Fruit fly (Drosophila melanogaster) whole organism, prepupa: ENCODE results near the gene Sur.

Experiments used
- Blimp-1 ChIP-seq: fragments of 200-800 bp; sonication (Bioruptor generic); optimal IDR thresholded peaks from 3 replicates; lab custom pipeline; 2017; ENCODE audit warnings: missing biosample characterization, missing genetic modification characterization, mild to moderate bottlenecking, moderate library complexity, missing genetic modification reagents
- CG11294 ChIP-seq: fragments of 200-800 bp; sonication (Bioruptor generic); IDR thresholded peaks from 2 replicates; pipeline ENCODE4 v1.3.6; 2022; ENCODE audit warnings: missing biosample characterization, missing genetic modification characterization
- CG11762 ChIP-seq: fragments of 200-800 bp; sonication (Bioruptor generic); optimal IDR thresholded peaks from 3 replicates; lab custom pipeline; 2016; ENCODE audit warnings: missing biosample characterization, missing genetic modification characterization; ENCODE audit not compliant: insufficient read depth
- CG1621 ChIP-seq: fragments of 200-800 bp; sonication (Bioruptor generic); optimal IDR thresholded peaks from 3 replicates; lab custom pipeline; 2018; ENCODE audit warnings: missing biosample characterization, mild to moderate bottlenecking, missing genetic modification characterization
- CG3032 ChIP-seq: fragments of 200-800 bp; optimal IDR thresholded peaks from 2 replicates; lab custom pipeline; 2019; ENCODE audit warnings: missing biosample characterization, mild to moderate bottlenecking, missing genetic modification characterization, moderate library complexity
- CG31627 ChIP-seq: fragments of 200-800 bp; sonication (Bioruptor generic); optimal IDR thresholded peaks from 3 replicates; lab custom pipeline; 2016; ENCODE audit warnings: missing biosample characterization, missing genetic modification characterization
- CG3919 ChIP-seq: fragments of 200-800 bp; sonication (Bioruptor generic); optimal IDR thresholded peaks from 3 replicates; lab custom pipeline; 2016; ENCODE audit warnings: missing biosample characterization, missing genetic modification characterization
- CG4318 ChIP-seq: fragments of 200-800 bp; sonication (Bioruptor generic); optimal IDR thresholded peaks from 3 replicates; lab custom pipeline; 2017; ENCODE audit warnings: missing biosample characterization, mild to moderate bottlenecking, missing genetic modification characterization
- CG6163 ChIP-seq: fragments of 200-800 bp; sonication (Bioruptor generic); IDR thresholded peaks from 3 replicates; pipeline ENCODE4 v1.3.6; 2022; ENCODE audit warnings: missing biosample characterization, missing genetic modification characterization
- CG6276 ChIP-seq: fragments of 200-800 bp; sonication (Bioruptor generic); optimal IDR thresholded peaks from 2 replicates; lab custom pipeline; 2017; ENCODE audit warnings: missing biosample characterization, mild to moderate bottlenecking, missing genetic modification characterization
- CG6792 ChIP-seq: fragments of 200-800 bp; sonication (Bioruptor generic); optimal IDR thresholded peaks from 3 replicates; lab custom pipeline; 2016; ENCODE audit warnings: missing biosample characterization, missing genetic modification characterization
- CG6854 ChIP-seq: fragments of 200-800 bp; sonication (Bioruptor generic); optimal IDR thresholded peaks from 2 replicates; lab custom pipeline; 2017; ENCODE audit warnings: missing biosample characterization, mild to moderate bottlenecking, missing genetic modification characterization
- CG7368 ChIP-seq: fragments of 200-800 bp; sonication (Bioruptor generic); optimal IDR thresholded peaks from 3 replicates; lab custom pipeline; 2016; ENCODE audit warnings: missing biosample characterization, missing genetic modification characterization
- CG8319 ChIP-seq: fragments of 200-800 bp; sonication (Bioruptor generic); optimal IDR thresholded peaks from 3 replicates; lab custom pipeline; 2016; ENCODE audit warnings: missing biosample characterization, missing genetic modification characterization
- CG8632 ChIP-seq: fragments of 200-800 bp; sonication (Bioruptor generic); optimal IDR thresholded peaks from 3 replicates; lab custom pipeline; 2016; ENCODE audit warnings: missing biosample characterization, missing genetic modification characterization
- Eip75B ChIP-seq: fragments of 200-800 bp; sonication (Bioruptor generic); optimal IDR thresholded peaks from 3 replicates; lab custom pipeline; 2016; ENCODE audit warnings: missing biosample characterization, missing genetic modification characterization
- Eip78C ChIP-seq: fragments of 200-800 bp; sonication (Bioruptor generic); peaks from one replicate; lab custom pipeline; 2016; ENCODE audit warnings: missing biosample characterization, missing genetic modification characterization
- Eip93F ChIP-seq: fragments of 200-800 bp; sonication (Bioruptor generic); optimal IDR thresholded peaks from 2 replicates; lab custom pipeline; 2016; ENCODE audit warnings: missing biosample characterization, mild to moderate bottlenecking, missing genetic modification characterization
- Ets21C ChIP-seq: fragments of 200-800 bp; sonication (Bioruptor generic); optimal IDR thresholded peaks from 3 replicates; lab custom pipeline; 2016; ENCODE audit warnings: missing biosample characterization, missing genetic modification characterization
- Ets96B ChIP-seq: fragments of 200-800 bp; optimal IDR thresholded peaks from 2 replicates; lab custom pipeline; 2019; ENCODE audit warnings: missing biosample characterization, mild to moderate bottlenecking, missing genetic modification characterization, moderate library complexity
- Hr38 ChIP-seq: sonication (Bioruptor generic); optimal IDR thresholded peaks from 2 replicates; lab custom pipeline; 2016; ENCODE audit warnings: missing biosample characterization, missing genetic modification characterization
- Hr39 ChIP-seq: fragments of 200-800 bp; sonication (Bioruptor generic); optimal IDR thresholded peaks from 2 replicates; lab custom pipeline; 2016; ENCODE audit warnings: missing biosample characterization, missing genetic modification characterization
- Lpt ChIP-seq: fragments of 200-800 bp; sonication (Bioruptor generic); optimal IDR thresholded peaks from 3 replicates; lab custom pipeline; 2016; ENCODE audit warnings: missing biosample characterization, missing genetic modification characterization
- Met ChIP-seq: fragments of 200-800 bp; sonication (Bioruptor generic); optimal IDR thresholded peaks from 3 replicates; lab custom pipeline; 2016; ENCODE audit warnings: missing biosample characterization, missing genetic modification characterization
- OdsH ChIP-seq: fragments of 200-800 bp; sonication (Bioruptor generic); optimal IDR thresholded peaks from 3 replicates; lab custom pipeline; 2016; ENCODE audit warnings: missing biosample characterization, missing genetic modification characterization
- Sox14 ChIP-seq: fragments of 200-800 bp; sonication (Bioruptor generic); optimal IDR thresholded peaks from 3 replicates; lab custom pipeline; 2016; ENCODE audit warnings: missing biosample characterization, missing genetic modification characterization
- achi ChIP-seq: fragments of 200-800 bp; sonication (Bioruptor generic); optimal IDR thresholded peaks from 3 replicates; lab custom pipeline; 2016; ENCODE audit warnings: missing biosample characterization, missing genetic modification characterization
- acj6 ChIP-seq: fragments of 200-800 bp; sonication (Bioruptor generic); optimal IDR thresholded peaks from 3 replicates; lab custom pipeline; 2016; ENCODE audit warnings: missing biosample characterization, missing genetic modification characterization
- cyc ChIP-seq: fragments of 200-800 bp; sonication (Bioruptor generic); optimal IDR thresholded peaks from 3 replicates; lab custom pipeline; 2016; ENCODE audit warnings: missing biosample characterization, missing genetic modification characterization
- eg ChIP-seq: fragments of 200-800 bp; sonication (Bioruptor generic); IDR thresholded peaks from 3 replicates; pipeline ENCODE4 v1.3.6; 2022; ENCODE audit warnings: missing biosample characterization, missing genetic modification characterization
- esn ChIP-seq: fragments of 200-800 bp; sonication (Bioruptor generic); optimal IDR thresholded peaks from 2 replicates; lab custom pipeline; 2016; ENCODE audit warnings: missing biosample characterization, mild to moderate bottlenecking, missing genetic modification characterization, moderate library complexity
- fd59A ChIP-seq: fragments of 200-800 bp; sonication (Bioruptor generic); optimal IDR thresholded peaks from 2 replicates; lab custom pipeline; 2017; ENCODE audit warnings: missing biosample characterization, mild to moderate bottlenecking, missing genetic modification characterization, missing genetic modification reagents
- fkh ChIP-seq: fragments of 200-800 bp; sonication (Bioruptor generic); optimal IDR thresholded peaks from 3 replicates; lab custom pipeline; 2017; ENCODE audit warnings: missing biosample characterization, mild to moderate bottlenecking, missing genetic modification characterization, moderate library complexity
- pdm3 ChIP-seq: fragments of 200-800 bp; sonication (Bioruptor generic); optimal IDR thresholded peaks from 3 replicates; lab custom pipeline; 2016; ENCODE audit warnings: missing biosample characterization, missing genetic modification characterization
- ss ChIP-seq, 2 experiments: fragments of 200-800 bp; sonication (Bioruptor generic); optimal IDR thresholded peaks; 2 replicates in 1 of 2; 3 replicates in 1 of 2; lab custom pipeline; 2017 to 2018; ENCODE audit warnings: mild to moderate bottlenecking in 2 of 2, missing biosample characterization in 2 of 2, missing genetic modification characterization in 2 of 2, moderate library complexity in 1 of 2
- svp ChIP-seq: fragments of 200-800 bp; sonication (Bioruptor generic); peaks from one replicate; lab custom pipeline; 2016; ENCODE audit warnings: missing biosample characterization, missing genetic modification characterization
- topi ChIP-seq: fragments of 200-800 bp; sonication (Bioruptor generic); optimal IDR thresholded peaks from 3 replicates; lab custom pipeline; 2016; ENCODE audit warnings: missing biosample characterization, missing genetic modification characterization
- vri ChIP-seq: fragments of 200-800 bp; sonication (Bioruptor generic); optimal IDR thresholded peaks from 3 replicates; lab custom pipeline; 2016; ENCODE audit warnings: missing biosample characterization, mild to moderate bottlenecking, missing genetic modification characterization

Sur gene

dm6 chr2L:10206633-10207162 is 7.8 kb upstream of the Sur start, which contains the start of gene Snx17:
Snx17 (minus strand) TSS chr2L:10206961.
- TF ChIP-seq eg (GFP tag; lab: Robert Waterston, UW) (no peak), CG6163 (GFP tag; lab: Robert Waterston, UW) (no peak), cyc (GFP tag; lab: Kevin White, UChicago) (no peak), Hr39 (GFP tag; lab: Kevin White, UChicago) (no peak), CG7368 (no peak), Eip75B (GFP tag; lab: Kevin White, UChicago) (no peak), CG6792 (GFP tag; lab: Kevin White, UChicago) (no peak), acj6 (GFP tag; lab: Kevin White, UChicago) (no peak), esn (no peak), Eip78C (GFP tag; lab: Kevin White, UChicago) (no peak), topi (GFP tag; lab: Kevin White, UChicago) (no peak), ss (GFP tag; optimal IDR thresholded peaks at IDR 0.05; lab: Kevin White, UChicago) (no peak), Eip93F (GFP tag; lab: Kevin White, UChicago) (no peak), OdsH (GFP tag; lab: Kevin White, UChicago) (no peak), CG11294 (GFP tag; lab: Robert Waterston, UW) (no peak)
- TF ChIP-seq, all 60 proteins: peak for 0

dm6 chr2L:10205940-10206339 is 7.0 kb upstream of the Sur start:
- no peak for TF ChIP-seq Eip75B (GFP tag; lab: Kevin White, UChicago)
- TF ChIP-seq fd59A (GFP tag; lab: Kevin White, UChicago) = no peak
- TF ChIP-seq CG3032 (tag; lab: Kevin White, UChicago) = no peak
- TF ChIP-seq CG4318 (GFP tag; lab: Kevin White, UChicago) = no peak
- no peak for TF ChIP-seq Hr38 (GFP tag; lab: Kevin White, UChicago)
- TF ChIP-seq Met (GFP tag; lab: Kevin White, UChicago) = no peak
- no peak for TF ChIP-seq pdm3 (GFP tag; lab: Kevin White, UChicago)
- TF ChIP-seq Sox14 (GFP tag; lab: Kevin White, UChicago) = no peak
- TF ChIP-seq achi (GFP tag; lab: Kevin White, UChicago) = no peak
- no peak for TF ChIP-seq CG11762 (GFP tag; lab: Kevin White, UChicago)
- no peak for TF ChIP-seq ss (GFP tag; optimal IDR thresholded peaks at IDR 0.05; lab: Kevin White, UChicago)
- TF ChIP-seq Ets21C (GFP tag; lab: Kevin White, UChicago) = no peak
- TF ChIP-seq Ets96B (tag; lab: Kevin White, UChicago) = no peak
- TF ChIP-seq CG31627 (GFP tag; lab: Kevin White, UChicago) = no peak
- no peak for TF ChIP-seq Lpt (GFP tag; lab: Kevin White, UChicago)
- TF ChIP-seq eg (GFP tag; lab: Robert Waterston, UW) = no peak
- no peak for TF ChIP-seq CG8319
- no peak for TF ChIP-seq topi (GFP tag; lab: Kevin White, UChicago)
- no peak for TF ChIP-seq CG11294 (GFP tag; lab: Robert Waterston, UW)

- TF ChIP-seq Hr38 (GFP tag; lab: Kevin White, UChicago) (no peak), CG8632 (GFP tag; lab: Kevin White, UChicago) (no peak), Eip78C (GFP tag; lab: Kevin White, UChicago) (peak; percentile 27), Sox14 (GFP tag; lab: Kevin White, UChicago) (peak; percentile 31), CG3919 (GFP tag; lab: Kevin White, UChicago) (no peak), CG1621 (tag; lab: Kevin White, UChicago) (no peak), CG6276 (GFP tag; lab: Kevin White, UChicago) (no peak), svp (GFP tag; lab: Kevin White, UChicago) (no peak), CG6854 (GFP tag; lab: Kevin White, UChicago) (peak; percentile 17), Eip75B (GFP tag; lab: Kevin White, UChicago) (no peak), vri (GFP tag; lab: Kevin White, UChicago) (no peak), Ets21C (GFP tag; lab: Kevin White, UChicago) (no peak), Blimp-1 (GFP tag; lab: Kevin White, UChicago) (no peak), acj6 (GFP tag; lab: Kevin White, UChicago) (no peak), Eip93F (GFP tag; lab: Kevin White, UChicago) (no peak), CG31627 (GFP tag; lab: Kevin White, UChicago) (no peak), esn (no peak), fkh (GFP tag; lab: Kevin White, UChicago) (peak; percentile 76)
Observed at dm6 chr2L:10203933-10204509, 5.1 kb upstream of the Sur start, which contains the start of gene CG34159. CG34159 (minus strand) TSS chr2L:10204317.
